Worm (Caenorhabditis elegans) whole organism, L4 larva: ENCODE results near the gene ZK354.9.
"Not testable (repeated sequence)": the region's sequence is repeated elsewhere in the genome, so short reads cannot be mapped to it uniquely, and the experiment has no call there.

Experiments used
- T26A8.4 ChIP-seq: fragments of 200-800 bp; sonication (Bioruptor generic); IDR thresholded peaks from 2 replicates; pipeline ENCODE4 v1.3.6; 2022; ENCODE audit warnings: missing genetic modification characterization, missing compliant biosample characterization
- ceh-82 ChIP-seq: sonication (generic microtip); optimal IDR thresholded peaks from 2 replicates; lab custom pipeline; 2017; ENCODE audit warnings: missing biosample characterization, missing genetic modification characterization
- daf-12 ChIP-seq: fragments of 150-350 bp; optimal IDR thresholded peaks from 2 replicates; lab custom pipeline; 2014; ENCODE audit warnings: missing biosample characterization, missing genetic modification reagents, missing genetic modification characterization
- lim-7 ChIP-seq: fragments of 200-800 bp; sonication (Bioruptor generic); IDR thresholded peaks from 2 replicates; pipeline ENCODE4 v1.3.6; 2022; ENCODE audit warnings: missing genetic modification characterization, missing compliant biosample characterization
- lin-13 ChIP-seq: fragments of 150-350 bp; optimal IDR thresholded peaks from 2 replicates; lab custom pipeline; 2014; ENCODE audit warnings: missing biosample characterization, missing genetic modification reagents, missing genetic modification characterization
- mdl-1 ChIP-seq, 2 experiments: fragments of 150-350 bp in 1 of 2; sonication (generic microtip) in 1 of 2; optimal IDR thresholded peaks; 2 replicates each; lab custom pipeline; 2014 to 2017; ENCODE audit warnings: missing biosample characterization in 2 of 2, missing genetic modification characterization in 2 of 2
- mep-1 ChIP-seq: fragments of 150-350 bp; sonication (generic microtip); optimal IDR thresholded peaks from 3 replicates; lab custom pipeline; 2014; ENCODE audit warnings: missing biosample characterization, missing genetic modification characterization
- nhr-48 ChIP-seq: sonication (generic microtip); optimal IDR thresholded peaks from 2 replicates; lab custom pipeline; 2016; ENCODE audit warnings: mild to moderate bottlenecking, missing genetic modification characterization, missing compliant biosample characterization
- pqm-1 ChIP-seq: sonication (generic microtip); optimal IDR thresholded peaks from 2 replicates; lab custom pipeline; 2017; ENCODE audit warnings: missing biosample characterization, missing genetic modification characterization
- snpc-4 ChIP-seq: fragments of 150-350 bp; optimal IDR thresholded peaks from 2 replicates; lab custom pipeline; 2014; ENCODE audit warnings: missing biosample characterization, missing genetic modification characterization

DNA sequence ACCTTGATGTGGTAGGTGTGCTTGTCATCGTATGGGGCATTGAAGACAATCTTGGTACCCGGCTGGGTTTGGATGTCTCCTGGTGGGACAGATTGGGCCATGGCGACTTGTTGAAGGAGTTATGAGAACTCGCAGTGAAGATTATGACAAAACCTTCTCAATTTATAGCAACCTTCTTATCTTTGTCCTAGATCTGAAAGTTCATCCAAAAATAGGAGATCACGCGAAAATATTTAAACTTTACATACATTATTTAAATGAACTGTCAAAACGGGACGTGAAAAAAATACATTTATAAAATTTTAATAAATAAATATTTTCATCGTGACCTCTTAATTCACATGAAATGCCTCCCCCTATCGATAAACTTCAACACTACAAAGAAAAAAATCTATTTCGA is 5.1 kb upstream of the ZK354.9 start, which contains the start of the genes msp-59 and ZK354.2:
- TF ChIP-seq lin-13 (GFP tag; lab: Kevin White, UChicago); nhr-48; pqm-1 (tag; lab: Kevin White, UChicago); mdl-1 (tag; optimal IDR thresholded peaks at IDR 0.05; lab: Kevin White, UChicago); mep-1 (tag; lab: Kevin White, UChicago); T26A8.4 (GFP tag; lab: Robert Waterston, UW); ceh-82 (tag; lab: Kevin White, UChicago); daf-12; snpc-4 (tag; lab: Kevin White, UChicago); lim-7: not testable (repeated sequence)
